Worm (Caenorhabditis elegans) whole organism, L4 larva: Measurements from ENCODE around the gene cec-7.
A peak's percentile ranks its signal among the peaks of the same experiment; 100 is the strongest.

Source experiments
- D1046.2 ChIP-seq: fragments of 200-800 bp; sonication (Bioruptor generic); IDR thresholded peaks from 2 replicates; pipeline ENCODE4 v1.3.6; 2022; ENCODE audit warnings: missing genetic modification characterization, missing compliant biosample characterization
- F10B5.3 ChIP-seq: sonication (generic microtip); optimal IDR thresholded peaks from 2 replicates; lab custom pipeline; 2016; ENCODE audit warnings: mild to moderate bottlenecking, missing genetic modification characterization, missing compliant biosample characterization
- F26F4.8 ChIP-seq: fragments of 200-800 bp; sonication (Bioruptor generic); conservative IDR thresholded peaks from 2 replicates; pipeline ENCODE4 v1.3.6; 2022; ENCODE audit warnings: missing genetic modification characterization, missing compliant biosample characterization
- T20F7.1 ChIP-seq: fragments of 200-800 bp; sonication (Bioruptor generic); optimal IDR thresholded peaks from 2 replicates; lab custom pipeline; 2018; ENCODE audit warnings: mild to moderate bottlenecking, missing genetic modification characterization, missing compliant biosample characterization
- Y105C5A.15 ChIP-seq: fragments of 200-800 bp; sonication (Bioruptor generic); IDR thresholded peaks from 2 replicates; pipeline ENCODE4 v1.3.6; 2022; ENCODE audit warnings: missing genetic modification characterization, missing compliant biosample characterization
- ama-1 ChIP-seq: fragments of 150-350 bp; optimal IDR thresholded peaks from 2 replicates; lab custom pipeline; 2014; ENCODE audit warnings: inconsistent platforms, mixed read lengths
- arid-1 ChIP-seq: fragments of 200-800 bp; sonication (Bioruptor generic); conservative IDR thresholded peaks from 2 replicates; pipeline ENCODE4 v1.3.6; 2022; ENCODE audit warnings: missing genetic modification reagents, missing genetic modification characterization, missing compliant biosample characterization
- ceh-28 ChIP-seq: fragments of 150-350 bp; optimal IDR thresholded peaks from 2 replicates; lab custom pipeline; 2014; ENCODE audit warnings: missing biosample characterization, missing genetic modification reagents, missing genetic modification characterization
- ceh-82 ChIP-seq: sonication (generic microtip); optimal IDR thresholded peaks from 2 replicates; lab custom pipeline; 2017; ENCODE audit warnings: missing biosample characterization, missing genetic modification characterization
- daf-16 ChIP-seq, 3 experiments: sonication (generic microtip); optimal IDR thresholded peaks; 2 replicates each; lab custom pipeline; 2016 to 2017; ENCODE audit warnings: missing genetic modification characterization in 3 of 3, missing genetic modification reagents in 3 of 3, mild to moderate bottlenecking in 2 of 3, missing compliant biosample characterization in 2 of 3, missing biosample characterization in 1 of 3, moderate library complexity in 1 of 3
- dmd-6 ChIP-seq: fragments of 200-800 bp; sonication (Bioruptor generic); IDR thresholded peaks from 2 replicates; pipeline ENCODE4 v1.3.6; 2022; ENCODE audit warnings: missing genetic modification reagents, missing genetic modification characterization, missing compliant biosample characterization
- dmd-9 ChIP-seq: fragments of 200-800 bp; sonication (Bioruptor generic); IDR thresholded peaks from 2 replicates; pipeline ENCODE4 v1.3.6; 2022; ENCODE audit warnings: missing genetic modification reagents, missing genetic modification characterization, missing compliant biosample characterization
- dpl-1 ChIP-seq: fragments of 150-350 bp; optimal IDR thresholded peaks from 2 replicates; lab custom pipeline; 2014; ENCODE audit warnings: missing biosample characterization, missing genetic modification reagents, missing genetic modification characterization
- dve-1 ChIP-seq: sonication (generic microtip); optimal IDR thresholded peaks from 2 replicates; lab custom pipeline; 2017; ENCODE audit warnings: antibody characterized with exemption, mild to moderate bottlenecking, missing genetic modification characterization, missing compliant biosample characterization; ENCODE audit not compliant: insufficient read depth
- egl-27 ChIP-seq: sonication (generic microtip); optimal IDR thresholded peaks from 3 replicates; lab custom pipeline; 2017; ENCODE audit warnings: missing biosample characterization, missing genetic modification reagents, missing genetic modification characterization
- hif-1 ChIP-seq, 2 experiments: sonication (generic microtip); optimal IDR thresholded peaks; 2 replicates each; lab custom pipeline; 2016 to 2017; ENCODE audit warnings: missing compliant biosample characterization in 2 of 2, missing genetic modification characterization in 2 of 2, missing genetic modification reagents in 2 of 2, missing genotype in 2 of 2, mild to moderate bottlenecking in 1 of 2
- hlh-11 ChIP-seq: fragments of 200-800 bp; sonication (Bioruptor generic); optimal IDR thresholded peaks from 2 replicates; lab custom pipeline; 2018; ENCODE audit warnings: mild to moderate bottlenecking, missing genetic modification characterization, missing compliant biosample characterization
- hlh-30 ChIP-seq: sonication (generic microtip); optimal IDR thresholded peaks from 2 replicates; lab custom pipeline; 2017; ENCODE audit warnings: antibody characterized with exemption, mild to moderate bottlenecking, missing genetic modification characterization, missing compliant biosample characterization; ENCODE audit not compliant: insufficient read depth
- hmg-1.1 ChIP-seq: fragments of 200-800 bp; sonication (Bioruptor generic); IDR thresholded peaks from 2 replicates; pipeline ENCODE4 v1.3.6; 2022; ENCODE audit warnings: missing genetic modification reagents, missing genetic modification characterization, missing compliant biosample characterization
- lim-7 ChIP-seq: fragments of 200-800 bp; sonication (Bioruptor generic); IDR thresholded peaks from 2 replicates; pipeline ENCODE4 v1.3.6; 2022; ENCODE audit warnings: missing genetic modification characterization, missing compliant biosample characterization
- lin-1 ChIP-seq: fragments of 200-800 bp; sonication (Bioruptor generic); IDR thresholded peaks from 2 replicates; pipeline ENCODE4 v1.3.6; 2022; ENCODE audit warnings: missing genetic modification reagents, missing genetic modification characterization, missing compliant biosample characterization
- lin-13 ChIP-seq: fragments of 150-350 bp; optimal IDR thresholded peaks from 2 replicates; lab custom pipeline; 2014; ENCODE audit warnings: missing biosample characterization, missing genetic modification reagents, missing genetic modification characterization
- lin-38 ChIP-seq: fragments of 200-800 bp; sonication (Bioruptor generic); IDR thresholded peaks from 2 replicates; pipeline ENCODE4 v1.3.6; 2022; ENCODE audit warnings: missing genetic modification reagents, missing genetic modification characterization, missing compliant biosample characterization
- lsy-2 ChIP-seq, 2 experiments: fragments of 150-350 bp in 1 of 2; sonication (generic microtip) in 1 of 2; optimal IDR thresholded peaks; 2 replicates each; lab custom pipeline; 2014 to 2017; ENCODE audit warnings: missing biosample characterization in 2 of 2, missing genetic modification characterization in 2 of 2
- mdl-1 ChIP-seq, 2 experiments: fragments of 150-350 bp in 1 of 2; sonication (generic microtip) in 1 of 2; optimal IDR thresholded peaks; 2 replicates each; lab custom pipeline; 2014 to 2017; ENCODE audit warnings: missing biosample characterization in 2 of 2, missing genetic modification characterization in 2 of 2
- mep-1 ChIP-seq: fragments of 150-350 bp; sonication (generic microtip); optimal IDR thresholded peaks from 3 replicates; lab custom pipeline; 2014; ENCODE audit warnings: missing biosample characterization, missing genetic modification characterization
- mes-2 ChIP-seq: sonication (generic microtip); optimal IDR thresholded peaks from 2 replicates; lab custom pipeline; 2016; ENCODE audit warnings: missing genotype, mild to moderate bottlenecking, missing genetic modification characterization, missing compliant biosample characterization; ENCODE audit not compliant: poor library complexity, severe bottlenecking
- mxl-3 ChIP-seq: fragments of 200-800 bp; sonication (Bioruptor generic); optimal IDR thresholded peaks from 2 replicates; lab custom pipeline; 2018; ENCODE audit warnings: mild to moderate bottlenecking, missing genetic modification characterization, missing compliant biosample characterization
- nhr-10 ChIP-seq: fragments of 150-350 bp; optimal IDR thresholded peaks from 2 replicates; lab custom pipeline; 2014; ENCODE audit warnings: missing biosample characterization, missing genetic modification characterization
- nhr-102 ChIP-seq: sonication (generic microtip); optimal IDR thresholded peaks from 2 replicates; lab custom pipeline; 2016; ENCODE audit warnings: mild to moderate bottlenecking, missing genetic modification characterization, moderate library complexity, missing compliant biosample characterization
- nhr-237 ChIP-seq: sonication (generic microtip); optimal IDR thresholded peaks from 2 replicates; lab custom pipeline; 2017; ENCODE audit warnings: missing biosample characterization, missing genetic modification characterization
- nhr-28 ChIP-seq: fragments of 150-350 bp; optimal IDR thresholded peaks from 2 replicates; lab custom pipeline; 2014; ENCODE audit warnings: missing biosample characterization, missing genetic modification characterization
- nhr-42 ChIP-seq: fragments of 200-800 bp; sonication (Bioruptor generic); IDR thresholded peaks from 2 replicates; pipeline ENCODE4 v1.3.6; 2022; ENCODE audit warnings: missing genetic modification characterization, missing compliant biosample characterization
- nhr-77 ChIP-seq: fragments of 150-350 bp; optimal IDR thresholded peaks from 2 replicates; lab custom pipeline; 2014; ENCODE audit warnings: missing biosample characterization, missing genetic modification characterization
- pha-4 ChIP-seq, 2 experiments: fragments of 150-350 bp in 1 of 2; fragments of 200-800 bp in 1 of 2; sonication (Bioruptor generic) in 1 of 2; IDR thresholded peaks in 1 of 2; optimal IDR thresholded peaks in 1 of 2; 2 replicates each; pipeline versions ENCODE4 v1.3.6 to Lab custom; 2014 to 2022; ENCODE audit warnings: missing genetic modification characterization in 2 of 2, missing genetic modification reagents in 2 of 2, missing biosample characterization in 1 of 2, missing compliant biosample characterization in 1 of 2
- rbr-2 ChIP-seq: sonication (generic microtip); optimal IDR thresholded peaks from 2 replicates; lab custom pipeline; 2016; ENCODE audit warnings: missing genotype, missing genetic modification characterization, missing compliant biosample characterization
- sdz-12 ChIP-seq: fragments of 200-800 bp; sonication (Bioruptor generic); optimal IDR thresholded peaks from 2 replicates; lab custom pipeline; 2018; ENCODE audit warnings: mild to moderate bottlenecking, missing genetic modification characterization, missing compliant biosample characterization
- set-16 ChIP-seq: fragments of 200-800 bp; sonication (Bioruptor generic); IDR thresholded peaks from 2 replicates; pipeline ENCODE4 v1.3.6; 2022; ENCODE audit warnings: missing genetic modification reagents, missing genetic modification characterization, missing compliant biosample characterization
- snpc-1.2 ChIP-seq: fragments of 200-800 bp; sonication (Bioruptor generic); IDR thresholded peaks from 2 replicates; pipeline ENCODE4 v1.3.6; 2022; ENCODE audit warnings: missing genetic modification reagents, missing genetic modification characterization, missing compliant biosample characterization
- snpc-4 ChIP-seq: fragments of 150-350 bp; optimal IDR thresholded peaks from 2 replicates; lab custom pipeline; 2014; ENCODE audit warnings: missing biosample characterization, missing genetic modification characterization
- spr-1 ChIP-seq: sonication (generic microtip); optimal IDR thresholded peaks from 2 replicates; lab custom pipeline; 2016; ENCODE audit warnings: mild to moderate bottlenecking, missing genetic modification characterization, missing compliant biosample characterization
- tag-97 ChIP-seq: fragments of 200-800 bp; sonication (Bioruptor generic); IDR thresholded peaks from 2 replicates; pipeline ENCODE4 v1.3.6; 2022; ENCODE audit warnings: missing genetic modification characterization, missing compliant biosample characterization
- tra-1 ChIP-seq: fragments of 200-800 bp; sonication (Bioruptor generic); IDR thresholded peaks from 2 replicates; pipeline ENCODE4 v1.3.6; 2022; ENCODE audit warnings: missing genetic modification reagents, missing genetic modification characterization, missing compliant biosample characterization
- unc-62 ChIP-seq, 3 experiments: fragments of 150-350 bp in 1 of 3; sonication (generic microtip); optimal IDR thresholded peaks in 2 of 3; peaks in 1 of 3; 1 replicate in 1 of 3; 2 replicates in 2 of 3; lab custom pipeline; 2014 to 2017; ENCODE audit warnings: missing biosample characterization in 3 of 3, missing genetic modification characterization in 3 of 3, missing genetic modification reagents in 3 of 3, missing genotype in 1 of 3
- zfp-3 ChIP-seq: fragments of 200-800 bp; sonication (Bioruptor generic); conservative IDR thresholded peaks from 2 replicates; pipeline ENCODE4 v1.3.6; 2022; ENCODE audit warnings: missing genetic modification reagents, missing genetic modification characterization, missing compliant biosample characterization
- zip-11 ChIP-seq: fragments of 200-800 bp; sonication (Bioruptor generic); IDR thresholded peaks from 2 replicates; pipeline ENCODE4 v1.3.6; 2022; ENCODE audit warnings: missing genetic modification characterization, missing compliant biosample characterization
- zip-2 ChIP-seq: fragments of 150-350 bp; optimal IDR thresholded peaks from 2 replicates; lab custom pipeline; 2014; ENCODE audit warnings: missing biosample characterization, missing genetic modification characterization
- ztf-11 ChIP-seq: fragments of 150-350 bp; optimal IDR thresholded peaks from 2 replicates; lab custom pipeline; 2014; ENCODE audit warnings: missing biosample characterization, missing genetic modification characterization
- ztf-7 ChIP-seq: fragments of 150-350 bp; optimal IDR thresholded peaks from 2 replicates; lab custom pipeline; 2014; ENCODE audit warnings: missing biosample characterization, missing genetic modification characterization

cec-7 gene

DNA sequence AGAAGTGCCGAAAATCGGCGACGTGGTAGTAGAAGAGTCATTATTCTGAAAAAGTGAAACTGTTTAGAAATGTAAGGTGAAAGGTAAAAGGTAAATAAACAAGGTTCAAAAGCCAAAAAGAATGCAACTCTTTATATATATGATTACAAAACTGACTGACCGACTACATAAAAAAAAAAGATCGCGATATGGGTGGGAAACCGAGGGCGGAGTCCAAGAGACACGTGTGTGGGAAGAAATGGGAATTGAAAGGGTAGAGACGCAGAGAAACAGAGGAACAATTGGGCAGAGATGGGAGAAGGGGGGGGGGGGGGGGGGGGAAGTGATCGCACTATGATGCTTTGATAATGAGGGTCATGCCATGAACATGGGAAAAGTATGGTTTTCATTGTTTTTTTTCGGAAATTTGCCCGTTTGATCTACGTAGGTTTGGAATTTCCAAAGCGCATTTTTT is 38.4 kb downstream of the cec-7 start, which contains the start of gene Y37D8A.4:
TSS of gene Y37D8A.4 (minus strand) at position 51 of the 454 bp plus-strand sequence.
- TF ChIP-seq hlh-11 (tag; lab: Kevin White, UChicago) (peak; percentile 91), dpl-1 (GFP tag; lab: Kevin White, UChicago) (no peak), nhr-237 (tag; lab: Kevin White, UChicago) (no peak), nhr-28 (tag; lab: Kevin White, UChicago) (peak; percentile 75), daf-16 (GFP tag; optimal IDR thresholded peaks at IDR 0.05; lab: Kevin White, UChicago) (no peak), daf-16 (tag; optimal IDR thresholded peaks at IDR 0.05; lab: Kevin White, UChicago) (peak; percentile 45), tra-1 (GFP tag; lab: Robert Waterston, UW) (0 out of 2 replicates have a peak, but pooled peaks have one; percentile 21), mdl-1 (tag; optimal IDR thresholded peaks at IDR 0.05; lab: Kevin White, UChicago) (peak; percentile 86 to 92), zip-11 (GFP tag; lab: Robert Waterston, UW) (no peak), unc-62 (GFP tag; optimal IDR thresholded peaks at IDR 0.05 in 1 of 2; lab: Kevin White, UChicago) (no peak), unc-62 (tag; optimal IDR thresholded peaks at IDR 0.05; lab: Kevin White, UChicago) (no peak), dmd-6 (GFP tag; lab: Robert Waterston, UW) (peak; percentile 87), rbr-2 (tag; lab: Kevin White, UChicago) (no peak), ztf-11 (no peak), snpc-1.2 (GFP tag; lab: Robert Waterston, UW) (no peak), pha-4 (GFP tag; IDR thresholded peaks at IDR 0.05; lab: Robert Waterston, UW) (peak; percentile 49; the same call in 1 of the 2 replicates), pha-4 (tag; optimal IDR thresholded peaks at IDR 0.05; lab: Kevin White, UChicago) (no peak), sdz-12 (GFP tag; lab: Kevin White, UChicago) (no peak), T20F7.1 (peak; percentile 24), dve-1 (tag; lab: Kevin White, UChicago) (peak; percentile 74), lin-1 (GFP tag; lab: Robert Waterston, UW) (no peak), set-16 (GFP tag; lab: Robert Waterston, UW) (peak; percentile 45; the same call in 1 of the 2 replicates), hlh-30 (tag; lab: Kevin White, UChicago) (peak; percentile 86), lsy-2 (tag; optimal IDR thresholded peaks at IDR 0.05; lab: Kevin White, UChicago) (peak in 1 of 2 experiments; percentile 32), lim-7 (GFP tag; lab: Robert Waterston, UW) (no peak), nhr-42 (GFP tag; lab: Robert Waterston, UW) (no peak), ceh-28 (tag; lab: Kevin White, UChicago) (no peak), spr-1 (tag; lab: Kevin White, UChicago) (no peak), F10B5.3 (tag; lab: Kevin White, UChicago) (no peak), mes-2 (tag; lab: Kevin White, UChicago) (peak; percentile 29), mxl-3 (GFP tag; lab: Kevin White, UChicago) (peak; percentile 98), F26F4.8 (GFP tag; lab: Robert Waterston, UW) (no peak), nhr-10 (no peak), D1046.2 (GFP tag; lab: Robert Waterston, UW) (no peak), arid-1 (no peak), ceh-82 (tag; lab: Kevin White, UChicago) (no peak), ama-1 (lab: Kevin White, UChicago) (no peak), snpc-4 (tag; lab: Kevin White, UChicago) (no peak), mep-1 (tag; lab: Kevin White, UChicago) (peak; percentile 47), Y105C5A.15 (GFP tag; lab: Robert Waterston, UW) (no peak), lin-13 (GFP tag; lab: Kevin White, UChicago) (no peak), dmd-9 (GFP tag; lab: Robert Waterston, UW) (no peak), hmg-1.1 (GFP tag; lab: Robert Waterston, UW) (peak; percentile 39; the same call in 1 of the 2 replicates), egl-27 (tag; lab: Kevin White, UChicago) (no peak), nhr-77 (tag; lab: Kevin White, UChicago) (peak; percentile 68), nhr-102 (no peak), zfp-3 (GFP tag; lab: Robert Waterston, UW) (no peak), ztf-7 (tag; lab: Kevin White, UChicago) (no peak), lin-38 (GFP tag; lab: Robert Waterston, UW) (no peak), tag-97 (no peak), zip-2 (tag; lab: Kevin White, UChicago) (no peak), hif-1 (tag; optimal IDR thresholded peaks at IDR 0.05; lab: Kevin White, UChicago) (peak in 1 of 2 experiments; percentile 42)
